Fruit fly (Drosophila melanogaster) whole organism, embryonic: ENCODE measurements around the gene RpL28.

Experiments
- CG7839 ChIP-seq: fragments of 200-800 bp; sonication (Bioruptor generic); optimal IDR thresholded peaks from 3 replicates; lab custom pipeline; 2018; ENCODE audit warnings: missing biosample characterization, mild to moderate bottlenecking, missing genetic modification characterization, moderate library complexity
- CG7928 ChIP-seq: fragments of 200-800 bp; sonication (Bioruptor generic); optimal IDR thresholded peaks from 2 replicates; lab custom pipeline; 2017; ENCODE audit warnings: missing biosample characterization, mild to moderate bottlenecking, missing genetic modification characterization
- Deaf1 ChIP-seq: fragments of 200-800 bp; optimal IDR thresholded peaks from 3 replicates; lab custom pipeline; 2019; ENCODE audit warnings: missing biosample characterization, mild to moderate bottlenecking, missing genetic modification characterization, moderate library complexity
- run ChIP-seq: fragments of 200-800 bp; sonication (Bioruptor generic); optimal IDR thresholded peaks from 3 replicates; lab custom pipeline; 2018; ENCODE audit warnings: missing biosample characterization, mild to moderate bottlenecking, missing genetic modification characterization
- usp ChIP-seq: fragments of >200 bp; optimal IDR thresholded peaks from 2 replicates; lab custom pipeline; 2017; ENCODE audit warnings: missing biosample characterization, missing genetic modification characterization

- no peak for TF ChIP-seq usp (GFP tag; lab: Kevin White, UChicago)
- no peak for TF ChIP-seq Deaf1 (tag; lab: Kevin White, UChicago)
- TF ChIP-seq run (tag; lab: Kevin White, UChicago) = no peak
- TF ChIP-seq CG7839 = no peak
- TF ChIP-seq CG7928 = no peak
Measured at dm6 chr3L:3172445-3172844, 50.3 kb downstream of the RpL28 start, which contains the start of gene CG14963.
